Worm (Caenorhabditis elegans): ENCODE data around the gene prx-19.

prx-19 gene

DNA sequence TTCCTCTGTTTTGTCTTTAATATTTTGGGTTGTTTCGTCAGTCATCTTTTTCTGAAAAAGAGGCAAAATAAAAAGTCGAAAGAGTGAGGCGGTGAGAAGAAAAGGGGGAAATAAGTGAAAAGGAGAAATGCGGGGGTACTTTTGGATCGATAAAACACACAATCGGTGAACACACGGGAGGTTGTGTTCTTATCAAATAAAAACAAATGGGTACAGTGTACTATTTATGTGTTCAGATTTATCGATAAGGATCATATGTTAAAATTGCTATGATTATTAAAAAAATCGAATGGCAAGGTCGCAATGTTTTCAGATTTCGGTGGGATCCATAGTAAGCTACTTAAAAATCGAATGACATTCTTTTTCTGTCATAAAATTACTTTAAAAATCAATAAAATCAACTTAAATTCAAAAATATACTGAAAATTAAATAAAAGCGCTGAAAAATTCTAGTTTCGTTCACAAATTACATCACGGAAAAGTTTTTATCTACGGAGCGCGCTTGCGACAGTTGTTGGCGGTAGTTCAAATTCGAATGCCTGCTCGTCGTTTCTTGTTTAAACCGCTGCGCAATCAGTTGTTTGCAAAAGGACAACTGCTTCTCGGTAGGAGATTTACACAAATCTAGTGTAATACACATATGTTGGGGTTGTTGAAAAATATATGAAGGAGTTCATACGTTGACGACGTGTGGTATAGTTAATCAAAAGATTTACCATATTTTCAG lies at the start of gene prx-19:
Gene prx-19, minus strand, starts transcription at position 51 of the 727 bp plus-strand sequence.
- TF ChIP-seq elt-1 (tag; optimal IDR thresholded peaks at IDR 0.05) (no peak), sma-9 (GFP tag; optimal IDR thresholded peaks at IDR 0.05) (peak; percentile 39), sma-9 (tag; optimal IDR thresholded peaks at IDR 0.05) (no peak), unc-55 (GFP tag; optimal IDR thresholded peaks at IDR 0.05) (peak; percentile 79), lin-13 (GFP tag; optimal IDR thresholded peaks at IDR 0.05) (peak; percentile 15), nhr-129 (tag; optimal IDR thresholded peaks at IDR 0.05) (peak; percentile 73), lsy-2 (tag; optimal IDR thresholded peaks at IDR 0.05) (peak in 1 of 2 experiments; percentile 66), F13H6.1 (tag; optimal IDR thresholded peaks at IDR 0.05) (peak; percentile 43), nhr-25 (tag; optimal IDR thresholded peaks at IDR 0.05) (peak; percentile 1), mbf-1 (tag; optimal IDR thresholded peaks at IDR 0.05) (no peak), crh-2 (tag; optimal IDR thresholded peaks at IDR 0.05) (peak; percentile 30), ceh-82 (tag; optimal IDR thresholded peaks at IDR 0.05) (no peak), gmeb-1 (tag; optimal IDR thresholded peaks at IDR 0.05) (peak; percentile 92), peb-1 (tag; optimal IDR thresholded peaks at IDR 0.05) (no peak), sma-3 (GFP tag; optimal IDR thresholded peaks at IDR 0.05) (peak; percentile 19), ama-1 (optimal IDR thresholded peaks at IDR 0.05) (peak; percentile 7), C34F6.9 (tag; optimal IDR thresholded peaks at IDR 0.05) (peak; percentile 62), lin-39 (tag; optimal IDR thresholded peaks at IDR 0.05) (no peak)

DNA sequence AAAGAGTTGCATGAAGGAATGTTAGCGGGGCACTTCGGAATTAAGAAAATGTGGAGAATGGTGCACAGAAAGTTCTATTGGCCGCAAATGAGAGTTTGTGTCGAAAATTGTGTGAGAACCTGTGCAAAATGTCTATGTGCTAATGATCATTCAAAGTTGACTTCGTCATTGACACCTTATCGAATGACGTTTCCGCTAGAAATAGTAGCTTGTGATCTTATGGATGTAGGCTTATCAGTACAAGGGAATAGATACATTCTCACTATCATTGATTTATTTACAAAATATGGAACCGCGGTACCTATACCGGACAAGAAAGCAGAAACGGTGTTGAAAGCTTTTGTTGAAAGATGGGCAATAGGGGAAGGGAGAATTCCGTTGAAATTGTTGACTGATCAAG lies 49.4 kb upstream of the prx-19 start:
- TF ChIP-seq skn-1 (tag; optimal IDR thresholded peaks at IDR 0.05): no peak
- no peak for TF ChIP-seq ceh-82 (tag; optimal IDR thresholded peaks at IDR 0.05)
- TF ChIP-seq egl-27 (tag; optimal IDR thresholded peaks at IDR 0.05): no peak
- TF ChIP-seq lin-13 (GFP tag; optimal IDR thresholded peaks at IDR 0.05): no peak
- TF ChIP-seq ama-1 (optimal IDR thresholded peaks at IDR 0.05): no peak
- TF ChIP-seq nhr-11 (tag; optimal IDR thresholded peaks at IDR 0.05): no peak
- no peak for TF ChIP-seq nhr-129 (tag; optimal IDR thresholded peaks at IDR 0.05)
- TF ChIP-seq sem-4 (tag; optimal IDR thresholded peaks at IDR 0.05): no peak
- TF ChIP-seq mab-5 (tag; optimal IDR thresholded peaks at IDR 0.05): no peak
- no peak for TF ChIP-seq ztf-1 (GFP tag; conservative IDR thresholded peaks at IDR 0.05)
- no peak for TF ChIP-seq lsy-2 (tag; optimal IDR thresholded peaks at IDR 0.05)
- TF ChIP-seq crh-2 (tag; optimal IDR thresholded peaks at IDR 0.05): no peak
- TF ChIP-seq elt-1 (tag; optimal IDR thresholded peaks at IDR 0.05): no peak
- TF ChIP-seq ztf-4 (tag; optimal IDR thresholded peaks at IDR 0.05): no peak
- no peak for TF ChIP-seq aly-2 (tag; optimal IDR thresholded peaks at IDR 0.05)

DNA sequence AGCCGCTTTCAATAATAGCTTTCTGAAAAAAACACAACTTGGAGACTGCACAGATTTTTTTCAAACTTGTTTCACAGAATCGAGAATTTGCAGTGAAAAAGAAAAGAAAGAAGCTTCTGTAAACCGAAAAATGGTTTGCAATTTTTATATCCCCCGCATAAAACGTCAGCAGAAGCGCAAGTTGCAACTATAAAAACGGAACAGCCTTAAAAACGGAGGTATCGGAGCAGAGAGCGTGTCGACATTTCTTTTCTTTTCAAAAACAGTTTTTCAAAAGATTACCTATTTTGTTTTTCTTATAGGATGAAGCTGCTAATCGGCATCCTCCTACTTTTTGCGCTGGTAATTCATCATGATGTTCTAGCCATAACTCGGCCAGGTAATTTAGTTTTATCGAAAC lies 42.9 kb upstream of the prx-19 start, which contains the start of gene plg-1:
Gene plg-1, plus strand, starts transcription at position 301 of the 400 bp plus-strand sequence.
- TF ChIP-seq sem-4 (tag; optimal IDR thresholded peaks at IDR 0.05) (no peak), snpc-4 (tag; optimal IDR thresholded peaks at IDR 0.05) (no peak), ztf-4 (tag; optimal IDR thresholded peaks at IDR 0.05) (no peak), elt-3 (tag; optimal IDR thresholded peaks at IDR 0.05) (no peak), sma-3 (GFP tag; optimal IDR thresholded peaks at IDR 0.05) (no peak), nhr-21 (tag; optimal IDR thresholded peaks at IDR 0.05) (no peak), nhr-77 (tag; optimal IDR thresholded peaks at IDR 0.05) (no peak), mab-5 (tag; optimal IDR thresholded peaks at IDR 0.05) (no peak), R02D3.7 (tag; optimal IDR thresholded peaks at IDR 0.05) (no peak), nhr-25 (tag; optimal IDR thresholded peaks at IDR 0.05) (no peak), nhr-23 (tag; optimal IDR thresholded peaks at IDR 0.05) (no peak), C34F6.9 (tag; optimal IDR thresholded peaks at IDR 0.05) (no peak), alr-1 (tag; optimal IDR thresholded peaks at IDR 0.05) (no peak)

DNA sequence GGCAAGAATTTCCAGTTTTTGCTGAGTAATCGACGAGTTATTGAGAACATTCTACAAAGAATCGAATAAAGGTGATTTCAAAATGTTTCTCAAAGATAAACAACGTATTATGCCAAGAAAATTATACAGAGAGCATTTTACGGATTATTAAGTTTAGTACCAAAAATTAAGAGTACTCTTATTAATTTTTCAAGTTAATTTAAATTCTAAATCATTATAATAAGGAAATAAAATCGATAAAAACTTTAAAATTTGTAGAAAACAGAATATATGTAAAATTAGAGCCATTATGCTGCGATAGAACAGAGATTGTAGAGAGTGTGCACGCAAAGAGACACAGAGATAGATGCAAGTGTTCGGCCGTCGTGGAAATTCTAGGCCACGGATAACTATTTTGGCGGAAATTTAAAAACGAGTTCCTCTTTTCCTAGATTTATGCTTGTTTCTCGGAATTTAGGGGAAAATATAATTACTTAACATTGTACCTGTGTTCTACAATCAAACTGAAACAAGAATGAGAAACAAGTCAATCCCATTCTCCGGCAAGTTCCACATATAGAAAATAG lies 41.5 kb upstream of the prx-19 start, which contains the start of gene F44E2.9:
Gene F44E2.9, minus strand, starts transcription at position 51 of the 566 bp plus-strand sequence.
- peak; percentile 90 for TF ChIP-seq unc-55 (GFP tag; optimal IDR thresholded peaks at IDR 0.05)
- no peak for TF ChIP-seq ceh-82 (tag; optimal IDR thresholded peaks at IDR 0.05)
- peak; percentile 45 to 84 for TF ChIP-seq lsy-2 (tag; optimal IDR thresholded peaks at IDR 0.05)
- TF ChIP-seq nhr-129 (tag; optimal IDR thresholded peaks at IDR 0.05): peak; percentile 54
- TF ChIP-seq lin-11 (tag; optimal IDR thresholded peaks at IDR 0.05): peak; percentile 31
- TF ChIP-seq skn-1 (tag; optimal IDR thresholded peaks at IDR 0.05): peak; percentile 7
- peak; percentile 8 for TF ChIP-seq nhr-6 (tag; optimal IDR thresholded peaks at IDR 0.05)
- no peak for TF ChIP-seq dmd-4 (tag; optimal IDR thresholded peaks at IDR 0.05)
- peak; percentile 50 for TF ChIP-seq crh-2 (tag; optimal IDR thresholded peaks at IDR 0.05)
- TF ChIP-seq gmeb-1 (tag; optimal IDR thresholded peaks at IDR 0.05): peak; percentile 91
- no peak for TF ChIP-seq aly-2 (tag; optimal IDR thresholded peaks at IDR 0.05)
- TF ChIP-seq sma-9 (GFP tag; optimal IDR thresholded peaks at IDR 0.05): peak; percentile 70
- TF ChIP-seq sma-9 (tag; optimal IDR thresholded peaks at IDR 0.05): no peak
- TF ChIP-seq C34F6.9 (tag; optimal IDR thresholded peaks at IDR 0.05): peak; percentile 87
- TF ChIP-seq sma-3 (GFP tag; optimal IDR thresholded peaks at IDR 0.05): peak; percentile 60
- TF ChIP-seq fos-1 (tag; optimal IDR thresholded peaks at IDR 0.05): peak; percentile 18

Data from whole organism, L2 larva.